Worm (Caenorhabditis elegans): ENCODE measurements around the gene gmap-2.

DNA sequence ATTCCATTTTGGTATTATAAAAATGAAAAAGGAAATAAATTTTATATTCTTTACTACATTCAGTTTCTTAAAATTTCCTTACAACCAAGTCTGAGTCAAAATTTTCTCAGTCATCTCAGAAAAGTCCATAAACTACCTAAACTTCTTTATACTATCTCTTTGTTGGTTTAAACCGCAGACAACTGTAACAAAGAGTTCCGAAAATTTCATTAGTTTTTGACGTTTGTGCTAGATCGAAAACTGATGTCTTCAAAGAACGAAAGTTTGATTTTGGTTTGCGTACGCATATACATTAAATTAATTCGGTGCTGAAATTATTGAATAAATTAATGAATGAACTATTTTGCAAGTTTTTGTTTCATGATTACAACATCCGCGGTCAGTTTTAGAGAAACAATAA is 15.8 kb upstream of the gmap-2 start:
- TF ChIP-seq pha-4 (GFP tag; IDR thresholded peaks at IDR 0.05) (no peak), pha-4 (tag; optimal IDR thresholded peaks at IDR 0.05) (no peak), nhr-111 (GFP tag; optimal IDR thresholded peaks at IDR 0.05) (no peak), ztf-11 (tag; optimal IDR thresholded peaks at IDR 0.05) (no peak), nhr-77 (tag; optimal IDR thresholded peaks at IDR 0.05) (no peak), nhr-76 (tag; optimal IDR thresholded peaks at IDR 0.05) (no peak), madf-5 (GFP tag; IDR thresholded peaks at IDR 0.05) (no peak), egl-27 (tag; optimal IDR thresholded peaks at IDR 0.05) (no peak)

All from whole organism, L4 larva.